Fruit fly (Drosophila melanogaster): ENCODE results near the gene Eip93F.

The Eip93F gene

DNA sequence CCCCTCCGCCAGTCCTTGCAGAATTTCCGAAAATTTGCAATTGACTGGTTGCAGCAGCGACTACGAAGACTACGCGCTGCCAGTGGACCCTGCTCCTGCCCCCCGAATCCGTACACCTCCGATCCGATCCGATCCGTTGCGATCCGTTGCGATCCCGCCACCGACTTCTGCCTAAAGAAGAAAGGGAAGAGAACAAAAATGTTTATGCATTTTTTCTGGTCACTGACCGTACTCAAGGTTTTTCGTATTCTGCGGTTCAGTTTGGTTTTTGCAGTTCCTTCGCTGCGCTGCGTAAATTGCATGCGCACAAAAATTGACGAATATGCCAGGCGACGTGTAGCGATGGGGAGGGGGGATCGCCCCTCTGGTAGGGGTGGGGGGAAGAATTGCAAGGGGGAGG lies 26.7 kb upstream of the Eip93F start:
- TF ChIP-seq CG8159 (tag; optimal IDR thresholded peaks at IDR 0.05) (no peak), CG4496 (GFP tag; IDR thresholded peaks at IDR 0.05) (no peak), CG13204 (GFP tag; optimal IDR thresholded peaks at IDR 0.05) (peak; percentile 69), EcR (GFP tag; optimal IDR thresholded peaks at IDR 0.05) (peak; percentile 98), Snoo (tag; optimal IDR thresholded peaks at IDR 0.05) (peak; percentile 12), CG9948 (tag; optimal IDR thresholded peaks at IDR 0.05) (no peak)

DNA sequence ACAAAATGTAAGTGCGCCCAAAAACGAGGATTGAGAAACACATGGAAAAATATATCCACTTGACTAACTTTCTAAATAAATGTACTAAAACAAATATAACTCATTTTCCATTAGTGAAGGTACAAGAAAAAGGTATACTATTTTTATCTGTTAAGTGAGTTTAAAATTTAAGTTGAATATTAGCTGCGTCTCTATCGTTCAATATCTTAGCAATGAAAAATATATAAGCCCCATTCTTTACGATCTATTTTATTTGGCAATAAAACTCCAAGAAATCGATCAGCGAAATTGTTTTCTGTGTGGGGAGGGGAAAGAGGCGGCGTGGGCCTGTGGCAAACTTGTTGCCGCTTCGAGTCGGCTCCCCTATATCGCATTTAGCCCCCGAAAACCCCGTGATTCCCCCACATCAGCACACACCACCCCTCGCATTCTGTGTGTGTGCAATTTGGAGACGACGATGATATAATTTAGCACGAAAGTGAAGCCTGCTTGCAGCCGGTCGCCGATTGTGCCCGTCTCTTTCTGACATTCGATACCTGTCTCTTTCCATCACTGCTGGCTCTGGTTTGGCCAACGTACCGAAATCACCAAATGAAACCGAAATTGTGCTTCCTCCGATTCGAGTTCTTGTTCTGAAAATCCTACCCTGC lies 26.1 kb upstream of the Eip93F start:
- TF ChIP-seq gl (tag; optimal IDR thresholded peaks at IDR 0.05) (peak; percentile 64), CG34367 (tag; optimal IDR thresholded peaks at IDR 0.05) (peak; percentile 89), rn (GFP tag; IDR thresholded peaks at IDR 0.05) (no peak), Pif1A (GFP tag; optimal IDR thresholded peaks at IDR 0.05) (peak; percentile 58), CG10348 (GFP tag; IDR thresholded peaks at IDR 0.05) (no peak), CG4496 (GFP tag; IDR thresholded peaks at IDR 0.05) (0 out of 3 replicates have a peak, but pooled peaks have one; percentile 16), Snoo (tag; optimal IDR thresholded peaks at IDR 0.05) (no peak), CG15710 (tag; optimal IDR thresholded peaks at IDR 0.05) (peak; percentile 94), CG17806 (tag; optimal IDR thresholded peaks at IDR 0.05) (peak; percentile 90), CG8301 (tag; optimal IDR thresholded peaks at IDR 0.05) (peak; percentile 53), CG14655 (GFP tag; optimal IDR thresholded peaks at IDR 0.05) (peak; percentile 79), D1 (tag; optimal IDR thresholded peaks at IDR 0.05) (peak; percentile 91), CG8159 (tag; optimal IDR thresholded peaks at IDR 0.05) (peak; percentile 96), Pif1B (GFP tag; optimal IDR thresholded peaks at IDR 0.05) (peak; percentile 43), CG32121 (GFP tag; IDR thresholded peaks at IDR 0.05) (no peak), Ets98B (GFP tag; IDR thresholded peaks at IDR 0.05) (no peak), CG12605 (GFP tag; IDR thresholded peaks at IDR 0.05) (no peak; the same call in 1 of the 2 replicates), CG13204 (GFP tag; optimal IDR thresholded peaks at IDR 0.05) (peak; percentile 70), EcR (GFP tag; optimal IDR thresholded peaks at IDR 0.05) (peak; percentile 45), fd96Ca (GFP tag; IDR thresholded peaks at IDR 0.05) (no peak), CG9948 (tag; optimal IDR thresholded peaks at IDR 0.05) (peak; percentile 93)

DNA sequence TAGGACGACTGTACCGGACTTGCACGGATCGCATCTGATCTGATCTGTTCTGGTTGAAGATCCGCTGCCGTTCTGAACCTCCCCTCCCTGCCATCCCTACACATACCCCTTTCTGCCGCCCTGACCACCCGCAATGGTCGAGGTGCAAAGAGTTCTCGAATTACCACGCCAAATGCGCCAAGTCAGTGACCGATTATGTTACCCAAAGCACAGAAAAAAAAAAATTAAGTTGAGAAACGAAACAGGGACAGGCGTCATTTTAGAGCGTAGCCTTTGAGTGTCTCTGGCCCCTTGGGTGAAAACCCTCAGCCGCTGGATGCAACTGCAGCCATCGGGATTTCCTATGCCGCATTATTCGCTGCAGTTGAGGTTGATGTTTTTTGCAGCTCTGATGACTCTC lies 25.2 kb upstream of the Eip93F start:
- no peak for TF ChIP-seq CG8301 (tag; optimal IDR thresholded peaks at IDR 0.05)
- TF ChIP-seq EcR (GFP tag; optimal IDR thresholded peaks at IDR 0.05) = peak; percentile 76
- peak; percentile 26 for TF ChIP-seq CG13204 (GFP tag; optimal IDR thresholded peaks at IDR 0.05)

DNA sequence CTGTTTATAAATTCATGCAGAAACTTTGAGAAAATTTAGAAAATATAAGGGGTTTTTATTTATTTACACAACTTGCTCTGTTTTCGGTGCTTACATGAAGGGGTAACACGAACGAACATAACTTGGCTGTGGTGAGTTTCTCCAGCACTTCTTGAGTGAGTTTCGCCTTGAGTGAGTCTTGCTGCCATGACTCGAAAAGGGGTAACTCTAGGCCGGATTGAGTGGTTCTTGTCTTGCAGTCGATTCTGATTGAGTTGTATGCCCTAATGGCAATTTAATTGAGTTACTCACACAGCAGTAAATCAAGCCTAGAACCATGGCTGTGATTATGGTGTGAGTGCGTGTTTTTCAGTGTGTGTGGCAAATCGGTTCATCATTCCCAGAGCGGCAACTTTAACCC lies 20.7 kb upstream of the Eip93F start:
- TF ChIP-seq Pif1B (GFP tag; optimal IDR thresholded peaks at IDR 0.05) = no peak
- TF ChIP-seq CG17806 (tag; optimal IDR thresholded peaks at IDR 0.05) = no peak
- TF ChIP-seq CG15710 (tag; optimal IDR thresholded peaks at IDR 0.05) = no peak
- no peak for TF ChIP-seq Snoo (tag; optimal IDR thresholded peaks at IDR 0.05)
- no peak for TF ChIP-seq fd96Ca (GFP tag; IDR thresholded peaks at IDR 0.05)
- TF ChIP-seq EcR (GFP tag; optimal IDR thresholded peaks at IDR 0.05) = no peak
- TF ChIP-seq CG13204 (GFP tag; optimal IDR thresholded peaks at IDR 0.05) = no peak
- TF ChIP-seq CG32121 (GFP tag; IDR thresholded peaks at IDR 0.05) = no peak
- no peak for TF ChIP-seq CG14655 (GFP tag; optimal IDR thresholded peaks at IDR 0.05)
- no peak for TF ChIP-seq CG8301 (tag; optimal IDR thresholded peaks at IDR 0.05)
- TF ChIP-seq D1 (tag; optimal IDR thresholded peaks at IDR 0.05) = no peak
- TF ChIP-seq CG12605 (GFP tag; IDR thresholded peaks at IDR 0.05) = no peak
- TF ChIP-seq CG8159 (tag; optimal IDR thresholded peaks at IDR 0.05) = no peak

- TF ChIP-seq CG14655 (GFP tag; optimal IDR thresholded peaks at IDR 0.05) = peak; percentile 25
- TF ChIP-seq CG15710 (tag; optimal IDR thresholded peaks at IDR 0.05) = peak; percentile 43
- peak; percentile 77 for TF ChIP-seq CG10348 (GFP tag; IDR thresholded peaks at IDR 0.05)
- TF ChIP-seq CG17806 (tag; optimal IDR thresholded peaks at IDR 0.05) = peak; percentile 51
- TF ChIP-seq CG8301 (tag; optimal IDR thresholded peaks at IDR 0.05) = peak; percentile 6
- peak; percentile 29 for TF ChIP-seq Pif1B (GFP tag; optimal IDR thresholded peaks at IDR 0.05)
- TF ChIP-seq CG34367 (tag; optimal IDR thresholded peaks at IDR 0.05) = no peak
- peak; percentile 35; the same call in 1 of the 2 replicates for TF ChIP-seq Ets98B (GFP tag; IDR thresholded peaks at IDR 0.05)
- TF ChIP-seq Pif1A (GFP tag; optimal IDR thresholded peaks at IDR 0.05) = peak; percentile 14
- no peak for TF ChIP-seq EcR (GFP tag; optimal IDR thresholded peaks at IDR 0.05)
- TF ChIP-seq Snoo (tag; optimal IDR thresholded peaks at IDR 0.05) = no peak
- peak; percentile 62 for TF ChIP-seq CG8159 (tag; optimal IDR thresholded peaks at IDR 0.05)
- TF ChIP-seq CG9948 (tag; optimal IDR thresholded peaks at IDR 0.05) = peak; percentile 58
- TF ChIP-seq CG13204 (GFP tag; optimal IDR thresholded peaks at IDR 0.05) = no peak
- TF ChIP-seq CG12605 (GFP tag; IDR thresholded peaks at IDR 0.05) = peak; percentile 56
- TF ChIP-seq CG4496 (GFP tag; IDR thresholded peaks at IDR 0.05) = peak; percentile 66; the same call in 2 of the 3 replicates
- peak; percentile 69; the same call in 1 of the 2 replicates for TF ChIP-seq CG32121 (GFP tag; IDR thresholded peaks at IDR 0.05)
These were observed 17.6 kb upstream of the Eip93F start for dm6 chr3R:21931346-21931745.

- TF ChIP-seq CG14655 (GFP tag; optimal IDR thresholded peaks at IDR 0.05) (no peak), CG10348 (GFP tag; IDR thresholded peaks at IDR 0.05) (no peak), CG32121 (GFP tag; IDR thresholded peaks at IDR 0.05) (no peak), Pif1A (GFP tag; optimal IDR thresholded peaks at IDR 0.05) (no peak), CG12605 (GFP tag; IDR thresholded peaks at IDR 0.05) (peak; percentile 24; the same call in 1 of the 2 replicates), CG8301 (tag; optimal IDR thresholded peaks at IDR 0.05) (no peak), CG9948 (tag; optimal IDR thresholded peaks at IDR 0.05) (no peak), CG13204 (GFP tag; optimal IDR thresholded peaks at IDR 0.05) (peak; percentile 61), D1 (tag; optimal IDR thresholded peaks at IDR 0.05) (no peak)
These were observed 15.0 kb upstream of the Eip93F start for dm6 chr3R:21933952-21934351.

All from whole organism, pupa.